Worm (Caenorhabditis elegans): Measurements from ENCODE around the gene sym-3.

Gene sym-3

DNA sequence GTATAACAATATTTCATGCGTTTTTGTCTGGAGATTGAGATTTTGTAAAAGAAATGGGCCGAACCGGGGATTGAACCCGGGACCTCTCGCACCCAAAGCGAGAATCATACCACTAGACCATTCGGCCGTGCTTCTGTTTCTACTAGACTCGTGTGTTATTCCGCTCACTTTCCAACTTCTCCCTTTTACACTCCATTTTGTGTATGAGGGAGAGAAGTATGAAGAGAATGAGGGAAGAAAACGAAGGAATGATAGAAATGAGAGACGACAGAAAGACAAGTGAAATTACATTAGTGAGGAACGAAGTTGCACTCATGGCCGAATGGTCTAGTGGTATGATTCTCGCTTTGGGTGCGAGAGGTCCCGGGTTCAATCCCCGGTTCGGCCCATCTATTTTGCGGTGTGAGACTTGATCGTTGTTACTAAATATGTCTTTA, 27.6 kb downstream of the sym-3 start (continued):
- TF ChIP-seq ahr-1 (tag; optimal IDR thresholded peaks at IDR 0.05) (peak; percentile 74), ceh-24 (tag; optimal IDR thresholded peaks at IDR 0.05) (peak; percentile 52), dve-1 (tag; optimal IDR thresholded peaks at IDR 0.05) (peak; percentile 89), ceh-2 (tag; optimal IDR thresholded peaks at IDR 0.05) (peak; percentile 65), nfya-1 (tag; optimal IDR thresholded peaks at IDR 0.05) (peak; percentile 86), npax-4 (tag; optimal IDR thresholded peaks at IDR 0.05) (peak; percentile 70), syd-9 (tag; optimal IDR thresholded peaks at IDR 0.05) (peak; percentile 86), ceh-18 (tag; optimal IDR thresholded peaks at IDR 0.05) (peak; percentile 85), C38D4.7 (GFP tag; optimal IDR thresholded peaks at IDR 0.05) (peak; percentile 80), ets-4 (tag; optimal IDR thresholded peaks at IDR 0.05) (peak; percentile 69), fkh-10 (GFP tag; optimal IDR thresholded peaks at IDR 0.05) (peak; percentile 57), unc-55 (GFP tag; optimal IDR thresholded peaks at IDR 0.05) (peak; percentile 71), unc-42 (tag; optimal IDR thresholded peaks at IDR 0.05) (peak; percentile 92), zip-5 (tag; optimal IDR thresholded peaks at IDR 0.05) (peak; percentile 36), unc-3 (GFP tag; conservative IDR thresholded peaks at IDR 0.05) (peak; percentile 78), unc-3 (tag; optimal IDR thresholded peaks at IDR 0.05) (peak; percentile 73), rnt-1 (tag; optimal IDR thresholded peaks at IDR 0.05) (peak; percentile 78), dmd-4 (tag; optimal IDR thresholded peaks at IDR 0.05; ENCODE audit: borderline replicate concordance) (peak; percentile 89), pqm-1 (tag; optimal IDR thresholded peaks at IDR 0.05) (peak; percentile 91), hlh-13 (GFP tag; optimal IDR thresholded peaks at IDR 0.05) (peak; percentile 89), sox-4 (tag; optimal IDR thresholded peaks at IDR 0.05) (peak; percentile 92), C08G9.2 (tag; optimal IDR thresholded peaks at IDR 0.05) (peak; percentile 77), elt-4 (tag; optimal IDR thresholded peaks at IDR 0.05) (no peak), che-1 (tag; optimal IDR thresholded peaks at IDR 0.05) (peak; percentile 82), hlh-8 (tag; optimal IDR thresholded peaks at IDR 0.05) (peak; percentile 62), hlh-15 (tag; optimal IDR thresholded peaks at IDR 0.05) (peak; percentile 79), ref-2 (tag; optimal IDR thresholded peaks at IDR 0.05) (peak; percentile 79), ceh-9 (tag; optimal IDR thresholded peaks at IDR 0.05) (peak; percentile 82), tbx-2 (tag; optimal IDR thresholded peaks at IDR 0.05) (peak; percentile 82), nhr-11 (tag; optimal IDR thresholded peaks at IDR 0.05) (no peak), mec-3 (tag; optimal IDR thresholded peaks at IDR 0.05; ENCODE audit: borderline replicate concordance) (peak; percentile 28), T23F11.4 (GFP tag; optimal IDR thresholded peaks at IDR 0.05) (peak; percentile 81), pat-9 (tag; optimal IDR thresholded peaks at IDR 0.05) (peak; percentile 87), hlh-6 (tag; optimal IDR thresholded peaks at IDR 0.05) (peak; percentile 77), sox-2 (GFP tag; IDR thresholded peaks at IDR 0.05) (peak; percentile 75), ceh-48 (tag; optimal IDR thresholded peaks at IDR 0.05) (peak; percentile 78), tbx-7 (tag; optimal IDR thresholded peaks at IDR 0.05) (no peak), ceh-19 (GFP tag; optimal IDR thresholded peaks at IDR 0.05) (peak; percentile 92), ceh-45 (GFP tag; IDR thresholded peaks at IDR 0.05) (peak; percentile 83), nhr-232 (tag; optimal IDR thresholded peaks at IDR 0.05) (peak; percentile 76), pros-1 (tag; optimal IDR thresholded peaks at IDR 0.05) (no peak), ztf-16 (tag; optimal IDR thresholded peaks at IDR 0.05) (peak; percentile 90), Y22D7AL.16 (tag; optimal IDR thresholded peaks at IDR 0.05) (peak; percentile 72), sdc-2 (tag; optimal IDR thresholded peaks at IDR 0.05) (peak; percentile 88), ttx-3 (tag; optimal IDR thresholded peaks at IDR 0.05) (peak; percentile 78), fkh-6 (tag; optimal IDR thresholded peaks at IDR 0.05) (peak; percentile 84)

Data from whole organism, late embryonic.